Worm (Caenorhabditis elegans) whole organism, L4 larva: Measurements from ENCODE around the gene srh-147.

ENCODE experiments used
- F10B5.3 ChIP-seq: sonication (generic microtip); optimal IDR thresholded peaks from 2 replicates; lab custom pipeline; 2016; ENCODE audit warnings: mild to moderate bottlenecking, missing genetic modification characterization, missing compliant biosample characterization
- F26F4.8 ChIP-seq: fragments of 200-800 bp; sonication (Bioruptor generic); conservative IDR thresholded peaks from 2 replicates; pipeline ENCODE4 v1.3.6; 2022; ENCODE audit warnings: missing genetic modification characterization, missing compliant biosample characterization
- F37D6.2 ChIP-seq: sonication (generic microtip); optimal IDR thresholded peaks from 2 replicates; lab custom pipeline; 2016; ENCODE audit warnings: mild to moderate bottlenecking, missing genetic modification characterization, missing compliant biosample characterization
- F44E2.7 ChIP-seq: fragments of 200-800 bp; sonication (Bioruptor generic); IDR thresholded peaks from 2 replicates; pipeline ENCODE4 v2.1.2; 2022; ENCODE audit warnings: missing genetic modification characterization, missing compliant biosample characterization
- F49E8.2 ChIP-seq: sonication (generic microtip); optimal IDR thresholded peaks from 2 replicates; lab custom pipeline; 2016; ENCODE audit warnings: missing compliant biosample characterization, mild to moderate bottlenecking, missing genetic modification characterization, borderline replicate concordance
- R02D3.7 ChIP-seq: fragments of 150-350 bp; sonication (generic microtip); optimal IDR thresholded peaks from 3 replicates; lab custom pipeline; 2014; ENCODE audit warnings: missing biosample characterization, missing genetic modification characterization
- T20F7.1 ChIP-seq: fragments of 200-800 bp; sonication (Bioruptor generic); optimal IDR thresholded peaks from 2 replicates; lab custom pipeline; 2018; ENCODE audit warnings: mild to moderate bottlenecking, missing genetic modification characterization, missing compliant biosample characterization
- Y105C5A.15 ChIP-seq: fragments of 200-800 bp; sonication (Bioruptor generic); IDR thresholded peaks from 2 replicates; pipeline ENCODE4 v1.3.6; 2022; ENCODE audit warnings: missing genetic modification characterization, missing compliant biosample characterization
- Y48G9A.11 ChIP-seq: fragments of 200-800 bp; sonication (Bioruptor generic); IDR thresholded peaks from 2 replicates; pipeline ENCODE4 v1.3.6; 2022; ENCODE audit warnings: missing genetic modification reagents, missing genetic modification characterization, missing compliant biosample characterization
- ZK546.5 ChIP-seq, 2 experiments: sonication (generic microtip); optimal IDR thresholded peaks; 2 replicates each; lab custom pipeline; 2017; ENCODE audit warnings: missing biosample characterization in 2 of 2, missing genetic modification characterization in 2 of 2
- arid-1 ChIP-seq: fragments of 200-800 bp; sonication (Bioruptor generic); conservative IDR thresholded peaks from 2 replicates; pipeline ENCODE4 v1.3.6; 2022; ENCODE audit warnings: missing genetic modification reagents, missing genetic modification characterization, missing compliant biosample characterization
- ceh-62 ChIP-seq: sonication (generic microtip); optimal IDR thresholded peaks from 2 replicates; lab custom pipeline; 2017; ENCODE audit warnings: missing biosample characterization, missing genetic modification characterization
- ceh-82 ChIP-seq: sonication (generic microtip); optimal IDR thresholded peaks from 2 replicates; lab custom pipeline; 2017; ENCODE audit warnings: missing biosample characterization, missing genetic modification characterization
- cey-2 ChIP-seq: sonication (generic microtip); optimal IDR thresholded peaks from 3 replicates; lab custom pipeline; 2017; ENCODE audit warnings: missing genetic modification characterization, mild to moderate bottlenecking, missing compliant biosample characterization, antibody characterized with exemption, borderline replicate concordance; ENCODE audit not compliant: insufficient read depth
- ctbp-1 ChIP-seq: fragments of 200-800 bp; sonication (Bioruptor generic); IDR thresholded peaks from 2 replicates; pipeline ENCODE4 v1.3.6; 2022; ENCODE audit warnings: missing genetic modification reagents, missing genetic modification characterization, missing compliant biosample characterization
- daf-12 ChIP-seq: fragments of 150-350 bp; optimal IDR thresholded peaks from 2 replicates; lab custom pipeline; 2014; ENCODE audit warnings: missing biosample characterization, missing genetic modification reagents, missing genetic modification characterization
- dmd-6 ChIP-seq: fragments of 200-800 bp; sonication (Bioruptor generic); IDR thresholded peaks from 2 replicates; pipeline ENCODE4 v1.3.6; 2022; ENCODE audit warnings: missing genetic modification reagents, missing genetic modification characterization, missing compliant biosample characterization
- dmd-8 ChIP-seq: fragments of 200-800 bp; sonication (Bioruptor generic); IDR thresholded peaks from 2 replicates; pipeline ENCODE4 v1.3.6; 2022; ENCODE audit warnings: missing genetic modification characterization, missing compliant biosample characterization
- dpl-1 ChIP-seq: fragments of 150-350 bp; optimal IDR thresholded peaks from 2 replicates; lab custom pipeline; 2014; ENCODE audit warnings: missing biosample characterization, missing genetic modification reagents, missing genetic modification characterization
- dve-1 ChIP-seq: sonication (generic microtip); optimal IDR thresholded peaks from 2 replicates; lab custom pipeline; 2017; ENCODE audit warnings: antibody characterized with exemption, mild to moderate bottlenecking, missing genetic modification characterization, missing compliant biosample characterization; ENCODE audit not compliant: insufficient read depth
- egl-27 ChIP-seq: sonication (generic microtip); optimal IDR thresholded peaks from 3 replicates; lab custom pipeline; 2017; ENCODE audit warnings: missing biosample characterization, missing genetic modification reagents, missing genetic modification characterization
- fkh-10 ChIP-seq: fragments of 150-350 bp; optimal IDR thresholded peaks from 2 replicates; lab custom pipeline; 2014; ENCODE audit warnings: missing biosample characterization, missing genetic modification reagents, missing genetic modification characterization
- hlh-11 ChIP-seq: fragments of 200-800 bp; sonication (Bioruptor generic); optimal IDR thresholded peaks from 2 replicates; lab custom pipeline; 2018; ENCODE audit warnings: mild to moderate bottlenecking, missing genetic modification characterization, missing compliant biosample characterization
- hlh-30 ChIP-seq: sonication (generic microtip); optimal IDR thresholded peaks from 2 replicates; lab custom pipeline; 2017; ENCODE audit warnings: antibody characterized with exemption, mild to moderate bottlenecking, missing genetic modification characterization, missing compliant biosample characterization; ENCODE audit not compliant: insufficient read depth
- lin-1 ChIP-seq: fragments of 200-800 bp; sonication (Bioruptor generic); IDR thresholded peaks from 2 replicates; pipeline ENCODE4 v1.3.6; 2022; ENCODE audit warnings: missing genetic modification reagents, missing genetic modification characterization, missing compliant biosample characterization
- lin-29 ChIP-seq: fragments of 200-800 bp; sonication (Bioruptor generic); IDR thresholded peaks from 2 replicates; pipeline ENCODE4 v1.3.6; 2022; ENCODE audit warnings: missing genetic modification reagents, missing genetic modification characterization, missing compliant biosample characterization
- lsy-2 ChIP-seq, 2 experiments: fragments of 150-350 bp in 1 of 2; sonication (generic microtip) in 1 of 2; optimal IDR thresholded peaks; 2 replicates each; lab custom pipeline; 2014 to 2017; ENCODE audit warnings: missing biosample characterization in 2 of 2, missing genetic modification characterization in 2 of 2
- madf-9 ChIP-seq: fragments of 200-800 bp; sonication (Bioruptor generic); conservative IDR thresholded peaks from 2 replicates; pipeline ENCODE4 v1.3.6; 2022; ENCODE audit warnings: missing genetic modification reagents, missing genetic modification characterization, missing compliant biosample characterization
- mxl-2 ChIP-seq: fragments of 200-800 bp; sonication (Bioruptor generic); conservative IDR thresholded peaks from 2 replicates; pipeline ENCODE4 v1.3.6; 2022; ENCODE audit warnings: missing genetic modification reagents, missing genetic modification characterization, missing compliant biosample characterization
- nhr-11 ChIP-seq: fragments of 150-350 bp; optimal IDR thresholded peaks from 2 replicates; lab custom pipeline; 2014; ENCODE audit warnings: missing biosample characterization, missing genetic modification characterization
- nhr-111 ChIP-seq: fragments of 200-800 bp; sonication (Bioruptor generic); optimal IDR thresholded peaks from 2 replicates; lab custom pipeline; 2018; ENCODE audit warnings: mild to moderate bottlenecking, missing genetic modification characterization, missing compliant biosample characterization
- nhr-25 ChIP-seq: sonication (generic microtip); optimal IDR thresholded peaks from 2 replicates; lab custom pipeline; 2017; ENCODE audit warnings: missing genetic modification characterization, mild to moderate bottlenecking, missing compliant biosample characterization, antibody characterized with exemption, moderate library complexity, borderline replicate concordance; ENCODE audit not compliant: insufficient read depth
- nhr-28 ChIP-seq: fragments of 150-350 bp; optimal IDR thresholded peaks from 2 replicates; lab custom pipeline; 2014; ENCODE audit warnings: missing biosample characterization, missing genetic modification characterization
- nhr-42 ChIP-seq: fragments of 200-800 bp; sonication (Bioruptor generic); IDR thresholded peaks from 2 replicates; pipeline ENCODE4 v1.3.6; 2022; ENCODE audit warnings: missing genetic modification characterization, missing compliant biosample characterization
- nhr-76 ChIP-seq: fragments of 150-350 bp; optimal IDR thresholded peaks from 2 replicates; lab custom pipeline; 2014; ENCODE audit warnings: missing biosample characterization, missing genetic modification characterization
- pha-4 ChIP-seq, 2 experiments: fragments of 150-350 bp in 1 of 2; fragments of 200-800 bp in 1 of 2; sonication (Bioruptor generic) in 1 of 2; IDR thresholded peaks in 1 of 2; optimal IDR thresholded peaks in 1 of 2; 2 replicates each; pipeline versions ENCODE4 v1.3.6 to Lab custom; 2014 to 2022; ENCODE audit warnings: missing genetic modification characterization in 2 of 2, missing genetic modification reagents in 2 of 2, missing biosample characterization in 1 of 2, missing compliant biosample characterization in 1 of 2
- php-3 ChIP-seq: fragments of 200-800 bp; sonication (Bioruptor generic); IDR thresholded peaks from 2 replicates; pipeline ENCODE4 v1.3.6; 2022; ENCODE audit warnings: missing genetic modification reagents, missing genetic modification characterization, missing compliant biosample characterization
- pqm-1 ChIP-seq: sonication (generic microtip); optimal IDR thresholded peaks from 2 replicates; lab custom pipeline; 2017; ENCODE audit warnings: missing biosample characterization, missing genetic modification characterization
- saeg-2 ChIP-seq: fragments of 200-800 bp; sonication (Bioruptor generic); IDR thresholded peaks from 2 replicates; pipeline ENCODE4 v1.3.6; 2022; ENCODE audit warnings: missing genetic modification reagents, missing genetic modification characterization, missing compliant biosample characterization
- sdz-12 ChIP-seq: fragments of 200-800 bp; sonication (Bioruptor generic); optimal IDR thresholded peaks from 2 replicates; lab custom pipeline; 2018; ENCODE audit warnings: mild to moderate bottlenecking, missing genetic modification characterization, missing compliant biosample characterization
- set-16 ChIP-seq: fragments of 200-800 bp; sonication (Bioruptor generic); IDR thresholded peaks from 2 replicates; pipeline ENCODE4 v1.3.6; 2022; ENCODE audit warnings: missing genetic modification reagents, missing genetic modification characterization, missing compliant biosample characterization
- skn-1 ChIP-seq: fragments of 150-350 bp; optimal IDR thresholded peaks from 2 replicates; lab custom pipeline; 2014; ENCODE audit warnings: missing biosample characterization, missing genetic modification characterization
- spr-1 ChIP-seq: sonication (generic microtip); optimal IDR thresholded peaks from 2 replicates; lab custom pipeline; 2016; ENCODE audit warnings: mild to moderate bottlenecking, missing genetic modification characterization, missing compliant biosample characterization
- tag-97 ChIP-seq: fragments of 200-800 bp; sonication (Bioruptor generic); IDR thresholded peaks from 2 replicates; pipeline ENCODE4 v1.3.6; 2022; ENCODE audit warnings: missing genetic modification characterization, missing compliant biosample characterization
- tra-1 ChIP-seq: fragments of 200-800 bp; sonication (Bioruptor generic); IDR thresholded peaks from 2 replicates; pipeline ENCODE4 v1.3.6; 2022; ENCODE audit warnings: missing genetic modification reagents, missing genetic modification characterization, missing compliant biosample characterization
- unc-130 ChIP-seq: sonication (generic microtip); optimal IDR thresholded peaks from 2 replicates; lab custom pipeline; 2016; ENCODE audit warnings: missing genetic modification reagents, missing genetic modification characterization, missing compliant biosample characterization
- unc-62 ChIP-seq, 3 experiments: fragments of 150-350 bp in 1 of 3; sonication (generic microtip); optimal IDR thresholded peaks in 2 of 3; peaks in 1 of 3; 1 replicate in 1 of 3; 2 replicates in 2 of 3; lab custom pipeline; 2014 to 2017; ENCODE audit warnings: missing biosample characterization in 3 of 3, missing genetic modification characterization in 3 of 3, missing genetic modification reagents in 3 of 3, missing genotype in 1 of 3
- zfp-2 ChIP-seq: sonication (generic microtip); optimal IDR thresholded peaks from 2 replicates; lab custom pipeline; 2016; ENCODE audit warnings: mild to moderate bottlenecking, missing genetic modification characterization, missing compliant biosample characterization
- zip-11 ChIP-seq: fragments of 200-800 bp; sonication (Bioruptor generic); IDR thresholded peaks from 2 replicates; pipeline ENCODE4 v1.3.6; 2022; ENCODE audit warnings: missing genetic modification characterization, missing compliant biosample characterization
- zip-2 ChIP-seq: fragments of 150-350 bp; optimal IDR thresholded peaks from 2 replicates; lab custom pipeline; 2014; ENCODE audit warnings: missing biosample characterization, missing genetic modification characterization

The srh-147 gene

DNA sequence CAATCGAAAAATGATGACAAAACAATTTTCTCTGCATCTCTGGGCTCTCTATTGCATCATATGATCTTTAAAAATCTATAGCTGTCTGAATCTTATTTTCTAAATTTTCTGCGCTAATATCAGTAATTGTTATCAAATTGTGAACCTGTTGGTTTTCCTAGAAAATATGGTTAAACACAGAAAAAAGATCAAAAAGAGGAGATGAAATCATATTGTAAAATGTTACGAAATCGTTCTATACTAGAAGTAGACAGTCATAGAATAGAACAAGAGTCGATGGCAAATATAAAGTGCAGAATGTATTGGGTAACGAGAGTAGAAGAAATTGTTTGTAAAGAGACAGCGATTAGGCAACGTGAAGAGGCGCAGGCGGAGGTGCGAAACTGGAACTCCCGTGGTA, 30.6 kb upstream of the srh-147 start (continued):
- no peak for TF ChIP-seq lin-29 (GFP tag; lab: Robert Waterston, UW)
- no peak for TF ChIP-seq fkh-10 (GFP tag; lab: Kevin White, UChicago)
- peak; percentile 87 for TF ChIP-seq dmd-6 (GFP tag; lab: Robert Waterston, UW)
- peak; percentile 82 for TF ChIP-seq cey-2
- TF ChIP-seq madf-9 = no peak
- TF ChIP-seq F37D6.2 (tag; lab: Kevin White, UChicago) = no peak
- TF ChIP-seq nhr-111 (GFP tag; lab: Kevin White, UChicago) = no peak
- no peak for TF ChIP-seq dpl-1 (GFP tag; lab: Kevin White, UChicago)
- peak; percentile 20 for TF ChIP-seq T20F7.1 (GFP tag; lab: Kevin White, UChicago)
- TF ChIP-seq pha-4 (GFP tag; IDR thresholded peaks at IDR 0.05; lab: Robert Waterston, UW) = no peak
- TF ChIP-seq pha-4 (tag; optimal IDR thresholded peaks at IDR 0.05; lab: Kevin White, UChicago) = no peak
- no peak for TF ChIP-seq unc-130
- TF ChIP-seq F10B5.3 (tag; lab: Kevin White, UChicago) = no peak
- TF ChIP-seq nhr-28 (tag; lab: Kevin White, UChicago) = peak; percentile 95
- no peak for TF ChIP-seq Y48G9A.11 (GFP tag; lab: Robert Waterston, UW)
- TF ChIP-seq nhr-76 (tag; lab: Kevin White, UChicago) = no peak
- no peak for TF ChIP-seq dmd-8 (GFP tag; lab: Robert Waterston, UW)
- no peak for TF ChIP-seq zip-11 (GFP tag; lab: Robert Waterston, UW)
- no peak for TF ChIP-seq nhr-42
- TF ChIP-seq hlh-11 (tag; lab: Kevin White, UChicago) = peak; percentile 78
- TF ChIP-seq nhr-11 (tag; lab: Kevin White, UChicago) = peak; percentile 26
- peak; percentile 59 for TF ChIP-seq hlh-30 (tag; lab: Kevin White, UChicago)
- TF ChIP-seq ctbp-1 = no peak
- TF ChIP-seq Y105C5A.15 = no peak
- no peak for TF ChIP-seq F49E8.2 (tag; lab: Kevin White, UChicago)
- no peak for TF ChIP-seq tag-97
- TF ChIP-seq ceh-62 (tag; lab: Kevin White, UChicago) = no peak
- no peak for TF ChIP-seq nhr-25 (tag; lab: Kevin White, UChicago)
- no peak for TF ChIP-seq daf-12 (tag; lab: Kevin White, UChicago)
- no peak for TF ChIP-seq skn-1
- 0 out of 2 replicates have a peak, but pooled peaks have one; percentile 12 for TF ChIP-seq lin-1 (GFP tag; lab: Robert Waterston, UW)
- no peak for TF ChIP-seq ZK546.5 (tag; optimal IDR thresholded peaks at IDR 0.05; lab: Kevin White, UChicago)
- no peak for TF ChIP-seq mxl-2 (GFP tag; lab: Robert Waterston, UW)
- no peak for TF ChIP-seq saeg-2
- peak; percentile 73 for TF ChIP-seq zip-2
- no peak for TF ChIP-seq R02D3.7
- peak; percentile 69 for TF ChIP-seq dve-1
- TF ChIP-seq egl-27 (tag; lab: Kevin White, UChicago) = no peak
- TF ChIP-seq sdz-12 (GFP tag; lab: Kevin White, UChicago) = no peak
- no peak for TF ChIP-seq zfp-2 (tag; lab: Kevin White, UChicago)
- no peak for TF ChIP-seq unc-62 (GFP tag; optimal IDR thresholded peaks at IDR 0.05 in 1 of 2; lab: Kevin White, UChicago)
- TF ChIP-seq unc-62 (tag; optimal IDR thresholded peaks at IDR 0.05; lab: Kevin White, UChicago) = no peak
- no peak for TF ChIP-seq spr-1 (tag; lab: Kevin White, UChicago)
- no peak for TF ChIP-seq F26F4.8
- no peak for TF ChIP-seq arid-1 (GFP tag; lab: Robert Waterston, UW)
- peak; percentile 51 to 60 for TF ChIP-seq lsy-2 (tag; optimal IDR thresholded peaks at IDR 0.05; lab: Kevin White, UChicago)
- no peak for TF ChIP-seq tra-1
- no peak for TF ChIP-seq ceh-82
- no peak for TF ChIP-seq F44E2.7
- TF ChIP-seq php-3 (GFP tag; lab: Robert Waterston, UW) = no peak
- peak; percentile 17 for TF ChIP-seq pqm-1 (tag; lab: Kevin White, UChicago)
- TF ChIP-seq set-16 = no peak
